Fruit fly (Drosophila melanogaster): ENCODE data around the gene CG5890.

dm6 chr3R:25897176-25897575 is 41.2 kb downstream of the CG5890 start, which contains the start of gene Mco3:
- TF ChIP-seq dac (GFP tag; optimal IDR thresholded peaks at IDR 0.05), result no peak
- no peak for TF ChIP-seq Sox14 (GFP tag; optimal IDR thresholded peaks at IDR 0.05)
- no peak for TF ChIP-seq fd85E (GFP tag; optimal IDR thresholded peaks at IDR 0.05)
- TF ChIP-seq CG10669 (GFP tag; optimal IDR thresholded peaks at IDR 0.05), result no peak
- TF ChIP-seq topi (GFP tag; optimal IDR thresholded peaks at IDR 0.05), result no peak
- TF ChIP-seq OdsH (GFP tag; optimal IDR thresholded peaks at IDR 0.05), result no peak
- TF ChIP-seq acj6 (GFP tag; optimal IDR thresholded peaks at IDR 0.05), result no peak
- TF ChIP-seq CG8319 (GFP tag; optimal IDR thresholded peaks at IDR 0.05), result no peak
- no peak for TF ChIP-seq Hr39 (GFP tag; optimal IDR thresholded peaks at IDR 0.05)
- no peak for TF ChIP-seq vri (GFP tag; optimal IDR thresholded peaks at IDR 0.05)
- no peak for TF ChIP-seq CG8632 (GFP tag; optimal IDR thresholded peaks at IDR 0.05)

All from whole organism, prepupa.